Worm (Caenorhabditis elegans) whole organism, L1 larva: Measurements from ENCODE around the gene Y45F10C.6.

Source experiments
- ama-1 ChIP-seq: fragments of 150-350 bp; optimal IDR thresholded peaks from 2 replicates; lab custom pipeline; 2014
- efl-3 ChIP-seq: fragments of 200-800 bp; sonication (Bioruptor generic); optimal IDR thresholded peaks from 2 replicates; lab custom pipeline; 2018; ENCODE audit warnings: mild to moderate bottlenecking, missing genetic modification characterization, missing compliant biosample characterization
- egl-27 ChIP-seq, 2 experiments: fragments of 150-350 bp in 1 of 2; sonication (generic microtip); optimal IDR thresholded peaks; 3 replicates each; lab custom pipeline; 2017 to 2018; ENCODE audit warnings: missing biosample characterization in 2 of 2, missing genetic modification characterization in 2 of 2, missing genetic modification reagents in 2 of 2
- elt-3 ChIP-seq, 6 experiments: fragments of 150-350 bp in 1 of 6; sonication (generic microtip); optimal IDR thresholded peaks; 2 replicates each; lab custom pipeline; 2017 to 2018; ENCODE audit warnings: missing biosample characterization in 6 of 6, missing genetic modification characterization in 6 of 6, inconsistent platforms in 1 of 6
- fkh-8 ChIP-seq: sonication (generic microtip); optimal IDR thresholded peaks from 2 replicates; lab custom pipeline; 2016; ENCODE audit warnings: mild to moderate bottlenecking, missing genetic modification characterization, missing compliant biosample characterization
- jun-1 ChIP-seq: fragments of 150-350 bp; optimal IDR thresholded peaks from 2 replicates; lab custom pipeline; 2014; ENCODE audit warnings: missing biosample characterization, missing genetic modification reagents, missing genetic modification characterization
- lin-13 ChIP-seq: fragments of 150-350 bp; optimal IDR thresholded peaks from 2 replicates; lab custom pipeline; 2014; ENCODE audit warnings: missing biosample characterization, missing genetic modification reagents, missing genetic modification characterization
- lin-35 ChIP-seq, 2 experiments: fragments of 150-350 bp; optimal IDR thresholded peaks; 2 replicates each; lab custom pipeline; 2014; ENCODE audit warnings: missing biosample characterization in 2 of 2, missing genetic modification characterization in 2 of 2, missing genetic modification reagents in 2 of 2
- lin-39 ChIP-seq: fragments of 150-350 bp; optimal IDR thresholded peaks from 2 replicates; lab custom pipeline; 2014; ENCODE audit warnings: missing biosample characterization, missing genetic modification reagents, missing genetic modification characterization
- nhr-77 ChIP-seq: fragments of 150-350 bp; optimal IDR thresholded peaks from 2 replicates; lab custom pipeline; 2014; ENCODE audit warnings: missing biosample characterization, missing genetic modification characterization
- xbp-1 ChIP-seq: sonication (generic microtip); optimal IDR thresholded peaks from 2 replicates; lab custom pipeline; 2016; ENCODE audit warnings: missing genetic modification characterization, missing compliant biosample characterization
- ztf-11 ChIP-seq, 2 experiments: sonication (generic microtip); optimal IDR thresholded peaks; 2 replicates each; lab custom pipeline; 2016 to 2017; ENCODE audit warnings: missing genetic modification characterization in 2 of 2, missing biosample characterization in 1 of 2, missing compliant biosample characterization in 1 of 2

DNA sequence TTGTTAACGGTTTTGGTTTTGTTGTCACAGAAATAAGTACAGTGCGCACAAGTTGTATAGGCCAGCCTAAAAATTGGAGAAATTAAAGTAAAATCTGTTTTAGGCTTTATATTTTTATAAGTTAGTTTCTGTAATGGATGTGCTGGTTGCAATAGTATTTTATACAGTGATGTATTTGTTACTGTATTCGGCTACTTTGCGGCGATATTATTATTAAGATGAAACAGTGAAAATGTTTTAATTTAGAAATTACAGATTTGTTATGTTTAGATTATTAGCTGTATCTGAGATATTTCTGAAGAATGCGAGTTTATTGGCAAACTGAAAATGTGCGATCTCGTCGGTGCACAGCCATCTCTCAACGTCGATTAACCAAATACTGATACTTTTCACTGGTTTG lies 4.6 kb upstream of the Y45F10C.6 start, which contains the start of gene ule-4:
- TF ChIP-seq nhr-77 (no peak), xbp-1 (tag; lab: Kevin White, UChicago) (no peak), fkh-8 (no peak), jun-1 (tag; lab: Kevin White, UChicago) (no peak), lin-13 (no peak), ztf-11 (tag; optimal IDR thresholded peaks at IDR 0.05; lab: Kevin White, UChicago) (no peak), lin-35 (GFP tag; optimal IDR thresholded peaks at IDR 0.05; lab: Kevin White, UChicago) (no peak), ama-1 (no peak), lin-39 (no peak), egl-27 (tag; optimal IDR thresholded peaks at IDR 0.05; lab: Kevin White, UChicago) (no peak), elt-3 (tag; optimal IDR thresholded peaks at IDR 0.05; lab: Kevin White, UChicago) (no peak), efl-3 (GFP tag; lab: Kevin White, UChicago) (no peak)
